Fruit fly (Drosophila melanogaster) whole organism, wandering third instar larva: Measurements from ENCODE around the gene beta-Man.

Experiments
- CG9705 ChIP-seq: fragments of 200-800 bp; sonication (Bioruptor generic); optimal IDR thresholded peaks from 2 replicates; lab custom pipeline; 2018; ENCODE audit warnings: missing biosample characterization, mild to moderate bottlenecking, missing genetic modification characterization
- Dfd ChIP-seq: fragments of >200 bp; optimal IDR thresholded peaks from 2 replicates; lab custom pipeline; 2017; ENCODE audit warnings: missing biosample characterization, missing genetic modification characterization
- Dif ChIP-seq: fragments of 200-275, 200-300 bp; sonication (Bioruptor generic); optimal IDR thresholded peaks from 2 replicates; lab custom pipeline; 2018; ENCODE audit warnings: missing biosample characterization, missing genetic modification characterization; ENCODE audit not compliant: partially characterized antibody
- Jra ChIP-seq: sonication (Bioruptor generic); optimal IDR thresholded peaks from 2 replicates; lab custom pipeline; 2016; ENCODE audit warnings: missing biosample characterization, missing genetic modification characterization
- Myc ChIP-seq: fragments of >200 bp; optimal IDR thresholded peaks from 2 replicates; lab custom pipeline; 2017
- dl ChIP-seq, 2 experiments: fragments of 175-275, 200-275 bp in 1 of 2; fragments of 200-275 bp in 1 of 2; sonication (Bioruptor generic); optimal IDR thresholded peaks; lab custom pipeline; 2018; ENCODE audit warnings: mild to moderate bottlenecking in 2 of 2, missing biosample characterization in 2 of 2, missing genetic modification characterization in 2 of 2, moderate library complexity in 2 of 2; ENCODE audit not compliant: partially characterized antibody in 2 of 2, insufficient read depth in 1 of 2
- dmrt93B ChIP-seq: fragments of 200-800 bp; sonication (Bioruptor generic); optimal IDR thresholded peaks from 2 replicates; lab custom pipeline; 2018; ENCODE audit warnings: missing biosample characterization, mild to moderate bottlenecking, missing genetic modification characterization
- dsf ChIP-seq: sonication (Bioruptor generic); optimal IDR thresholded peaks from 2 replicates; lab custom pipeline; 2016; ENCODE audit warnings: missing biosample characterization, missing genetic modification characterization, borderline replicate concordance
- jim ChIP-seq: fragments of 175-275, 200-325 bp; sonication (Bioruptor generic); optimal IDR thresholded peaks from 2 replicates; lab custom pipeline; 2016; ENCODE audit warnings: missing biosample characterization, mild to moderate bottlenecking, missing genetic modification characterization
- pan ChIP-seq: fragments of >200 bp; optimal IDR thresholded peaks from 2 replicates; lab custom pipeline; 2017
- psq ChIP-seq: fragments of 200-800 bp; sonication (Bioruptor generic); optimal IDR thresholded peaks from 3 replicates; lab custom pipeline; 2017; ENCODE audit warnings: missing biosample characterization, mild to moderate bottlenecking, missing genetic modification characterization, moderate library complexity
- sage ChIP-seq: fragments of 200-800 bp; sonication (Bioruptor generic); optimal IDR thresholded peaks from 2 replicates; lab custom pipeline; 2016; ENCODE audit warnings: missing biosample characterization, mild to moderate bottlenecking, missing genetic modification characterization
- tai ChIP-seq: sonication (Bioruptor generic); optimal IDR thresholded peaks from 2 replicates; lab custom pipeline; 2016; ENCODE audit warnings: missing biosample characterization, missing genetic modification characterization
- usp ChIP-seq: fragments of >200 bp; optimal IDR thresholded peaks from 2 replicates; lab custom pipeline; 2017; ENCODE audit warnings: missing biosample characterization, missing genetic modification characterization

DNA sequence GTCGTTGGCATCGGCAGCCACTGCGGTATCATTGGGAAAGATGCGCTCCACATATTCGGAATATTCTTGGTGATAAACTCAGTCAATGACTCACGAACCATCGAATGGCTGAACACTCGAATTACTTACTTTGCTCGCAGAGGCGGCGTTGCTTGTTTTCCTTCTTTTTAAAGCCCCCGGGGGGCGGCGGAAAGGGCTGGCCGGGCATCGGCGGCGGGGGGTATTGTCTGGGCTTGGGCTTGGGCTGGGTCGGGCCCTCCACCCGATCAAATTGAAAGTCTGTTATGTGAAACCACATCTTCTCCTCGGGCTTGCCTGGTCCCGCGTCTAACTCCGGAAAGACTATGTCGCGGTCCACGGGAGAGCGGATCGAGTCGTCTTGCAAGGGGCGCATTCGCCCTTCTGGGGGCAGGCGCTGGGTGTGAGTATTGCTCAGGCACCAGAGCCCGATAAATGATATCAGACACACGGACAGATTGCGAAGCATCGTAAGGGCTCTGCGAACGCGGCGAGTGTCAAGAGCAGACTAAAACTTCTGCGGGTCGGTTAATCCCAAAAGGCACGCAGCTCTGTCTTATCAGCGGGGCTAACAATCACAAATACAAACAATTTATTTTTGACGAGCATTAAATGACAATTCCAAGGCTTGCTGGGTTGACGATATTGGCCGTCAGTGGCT lies 45.3 kb downstream of the beta-Man start, which contains the start of gene CG14642:
- TF ChIP-seq Jra (GFP tag; lab: Kevin White, UChicago) (no peak), jim (no peak), tai (GFP tag; lab: Kevin White, UChicago) (no peak), CG9705 (GFP tag; lab: Kevin White, UChicago) (no peak), pan (lab: Kevin White, UChicago) (no peak), Myc (lab: Kevin White, UChicago) (no peak), dsf (GFP tag; lab: Kevin White, UChicago) (no peak), psq (no peak), Dif (no peak), dmrt93B (GFP tag; lab: Kevin White, UChicago) (no peak), dl (GFP tag; optimal IDR thresholded peaks at IDR 0.05; lab: Kevin White, UChicago; ENCODE audit: insufficient read depth in 1 of 2, partially characterized antibody in 2 of 2) (no peak), Dfd (GFP tag; lab: Kevin White, UChicago) (peak; percentile 99), sage (no peak), usp (GFP tag; lab: Kevin White, UChicago) (no peak)
